Worm (Caenorhabditis elegans) whole organism, L3 larva: ENCODE measurements around the gene eif-3.L.

Source experiments
- fos-1 ChIP-seq: fragments of 150-350 bp; optimal IDR thresholded peaks from 2 replicates; lab custom pipeline; 2014; ENCODE audit warnings: missing biosample characterization, missing genetic modification characterization
- mdl-1 ChIP-seq: fragments of 150-350 bp; optimal IDR thresholded peaks from 2 replicates; lab custom pipeline; 2014; ENCODE audit warnings: missing biosample characterization, missing genetic modification characterization
- pha-4 ChIP-seq: fragments of 150-350 bp; optimal IDR thresholded peaks from 2 replicates; lab custom pipeline; 2014; ENCODE audit warnings: missing biosample characterization, missing genetic modification reagents, missing genetic modification characterization
- tbx-2 ChIP-seq: sonication (generic microtip); optimal IDR thresholded peaks from 2 replicates; lab custom pipeline; 2016; ENCODE audit warnings: mild to moderate bottlenecking, missing genetic modification characterization, missing compliant biosample characterization

DNA sequence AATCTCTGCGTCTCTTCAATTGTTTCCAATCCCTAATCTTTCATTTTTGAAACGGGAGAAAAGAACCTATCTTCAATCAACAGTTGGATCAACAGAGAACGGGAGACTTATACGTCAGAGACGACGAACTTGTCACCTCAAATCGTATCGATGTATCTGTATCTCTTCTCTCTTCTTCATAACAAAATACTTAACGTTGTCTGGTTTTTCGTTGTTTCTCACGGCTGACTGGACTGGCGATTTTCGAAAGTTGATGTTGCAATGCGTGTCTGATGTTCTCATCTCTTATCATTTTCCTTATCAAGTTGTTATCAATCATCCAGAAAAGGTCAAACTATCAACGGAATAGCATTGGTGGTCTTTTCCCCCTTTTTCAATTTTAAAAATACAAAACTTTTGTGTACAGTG, 16.7 kb downstream of the eif-3.L start:
- no peak for TF ChIP-seq fos-1
- TF ChIP-seq pha-4 (tag; lab: Kevin White, UChicago) = no peak
- peak; percentile 23 for TF ChIP-seq mdl-1 (tag; lab: Kevin White, UChicago)
- peak; percentile 39 for TF ChIP-seq tbx-2
